Worm (Caenorhabditis elegans): ENCODE measurements around the gene gck-3.

The gck-3 gene

DNA sequence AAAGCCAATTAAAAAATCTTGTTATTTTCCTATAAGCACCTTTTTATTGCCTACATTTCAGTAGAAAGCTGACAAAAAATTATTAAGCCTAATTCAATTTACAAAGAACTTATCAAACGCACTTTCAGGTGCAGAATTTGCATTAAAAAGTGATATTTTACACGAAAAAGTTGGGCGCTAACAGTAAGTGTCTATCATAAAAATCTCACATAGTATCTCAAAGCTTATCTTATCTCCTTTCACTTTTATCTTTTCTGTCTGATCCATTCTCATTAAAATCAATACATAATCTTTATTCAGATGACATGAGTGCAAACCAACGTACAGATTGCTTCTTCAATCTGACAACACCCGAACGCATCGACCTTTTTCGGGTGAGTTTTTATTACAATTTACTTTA lies 56.6 kb downstream of the gck-3 start, which contains the start of gene dcar-1:
Gene dcar-1, plus strand, starts transcription at position 301 of the 400 bp plus-strand sequence.
- TF ChIP-seq K02D7.2 (tag; optimal IDR thresholded peaks at IDR 0.05), result no peak
- no peak for TF ChIP-seq ceh-18 (tag; optimal IDR thresholded peaks at IDR 0.05)
- no peak for TF ChIP-seq ceh-19 (GFP tag; optimal IDR thresholded peaks at IDR 0.05)
- no peak for TF ChIP-seq sox-2 (GFP tag; IDR thresholded peaks at IDR 0.05)
- no peak for TF ChIP-seq unc-3 (GFP tag; conservative IDR thresholded peaks at IDR 0.05)
- TF ChIP-seq unc-3 (tag; optimal IDR thresholded peaks at IDR 0.05), result no peak
- TF ChIP-seq hlh-30 (tag; optimal IDR thresholded peaks at IDR 0.05; ENCODE audit: insufficient read depth), result no peak
- TF ChIP-seq rnt-1 (tag; optimal IDR thresholded peaks at IDR 0.05), result no peak
- TF ChIP-seq ztf-16 (tag; optimal IDR thresholded peaks at IDR 0.05), result no peak
- TF ChIP-seq pros-1 (tag; optimal IDR thresholded peaks at IDR 0.05), result no peak
- no peak for TF ChIP-seq lim-6 (tag; optimal IDR thresholded peaks at IDR 0.05)
- no peak for TF ChIP-seq ceh-45 (GFP tag; IDR thresholded peaks at IDR 0.05)
- no peak for TF ChIP-seq nfya-1 (tag; optimal IDR thresholded peaks at IDR 0.05)

DNA sequence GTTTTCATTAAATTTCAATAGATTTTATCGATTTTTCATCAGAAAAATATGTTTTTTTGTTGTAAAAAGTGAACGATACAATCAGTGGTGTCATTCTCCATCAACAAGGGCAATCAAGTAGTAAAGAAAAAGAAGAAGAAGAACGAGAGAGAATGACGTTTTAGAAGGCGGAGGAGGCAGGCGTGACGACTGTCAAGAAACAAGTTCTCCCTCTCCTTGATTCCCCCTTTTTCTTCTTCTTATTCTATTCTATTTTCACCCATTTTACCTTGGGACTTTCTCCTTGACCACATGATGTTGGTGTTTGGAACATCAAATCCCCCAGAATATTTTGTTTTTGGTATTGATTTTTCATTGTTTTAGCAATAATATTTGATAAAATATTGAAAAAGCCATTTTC lies 60.9 kb downstream of the gck-3 start:
- no peak for TF ChIP-seq syd-9 (tag; optimal IDR thresholded peaks at IDR 0.05)
- no peak for TF ChIP-seq lin-11 (tag; optimal IDR thresholded peaks at IDR 0.05)
- no peak for TF ChIP-seq pag-3 (tag; optimal IDR thresholded peaks at IDR 0.05; ENCODE audit: borderline replicate concordance)
- TF ChIP-seq ama-1 (optimal IDR thresholded peaks at IDR 0.05), result no peak
- no peak for TF ChIP-seq nhr-11 (tag; optimal IDR thresholded peaks at IDR 0.05)
- no peak for TF ChIP-seq elt-4 (tag; optimal IDR thresholded peaks at IDR 0.05)
- TF ChIP-seq fkh-10 (GFP tag; optimal IDR thresholded peaks at IDR 0.05), result no peak
- no peak for TF ChIP-seq ahr-1 (tag; optimal IDR thresholded peaks at IDR 0.05)
- TF ChIP-seq pat-9 (tag; optimal IDR thresholded peaks at IDR 0.05), result no peak
- TF ChIP-seq ceh-9 (tag; optimal IDR thresholded peaks at IDR 0.05), result no peak

Data from whole organism, late embryonic.